Worm (Caenorhabditis elegans) whole organism, L4 larva: ENCODE measurements around the gene C16D9.9.
A peak's percentile ranks its signal among the peaks of the same experiment; 100 is the strongest.

ENCODE experiments used
- D1046.2 ChIP-seq: fragments of 200-800 bp; sonication (Bioruptor generic); IDR thresholded peaks from 2 replicates; pipeline ENCODE4 v1.3.6; 2022; ENCODE audit warnings: missing genetic modification characterization, missing compliant biosample characterization
- F10B5.3 ChIP-seq: sonication (generic microtip); optimal IDR thresholded peaks from 2 replicates; lab custom pipeline; 2016; ENCODE audit warnings: mild to moderate bottlenecking, missing genetic modification characterization, missing compliant biosample characterization
- F37D6.2 ChIP-seq: sonication (generic microtip); optimal IDR thresholded peaks from 2 replicates; lab custom pipeline; 2016; ENCODE audit warnings: mild to moderate bottlenecking, missing genetic modification characterization, missing compliant biosample characterization
- F44E2.7 ChIP-seq: fragments of 200-800 bp; sonication (Bioruptor generic); IDR thresholded peaks from 2 replicates; pipeline ENCODE4 v2.1.2; 2022; ENCODE audit warnings: missing genetic modification characterization, missing compliant biosample characterization
- T20F7.1 ChIP-seq: fragments of 200-800 bp; sonication (Bioruptor generic); optimal IDR thresholded peaks from 2 replicates; lab custom pipeline; 2018; ENCODE audit warnings: mild to moderate bottlenecking, missing genetic modification characterization, missing compliant biosample characterization
- Y48G9A.11 ChIP-seq: fragments of 200-800 bp; sonication (Bioruptor generic); IDR thresholded peaks from 2 replicates; pipeline ENCODE4 v1.3.6; 2022; ENCODE audit warnings: missing genetic modification reagents, missing genetic modification characterization, missing compliant biosample characterization
- Y5F2A.4 ChIP-seq: fragments of 200-800 bp; sonication (Bioruptor generic); optimal IDR thresholded peaks from 2 replicates; lab custom pipeline; 2018; ENCODE audit warnings: mild to moderate bottlenecking, missing genetic modification characterization, missing compliant biosample characterization
- attf-4 ChIP-seq: sonication (generic microtip); optimal IDR thresholded peaks from 3 replicates; lab custom pipeline; 2017; ENCODE audit warnings: missing biosample characterization, missing genetic modification characterization
- ceh-20 ChIP-seq: fragments of 200-800 bp; sonication (Bioruptor generic); IDR thresholded peaks from 2 replicates; pipeline ENCODE4 v1.3.6; 2022; ENCODE audit warnings: missing genetic modification reagents, missing genetic modification characterization, missing compliant biosample characterization
- ceh-28 ChIP-seq: fragments of 150-350 bp; optimal IDR thresholded peaks from 2 replicates; lab custom pipeline; 2014; ENCODE audit warnings: missing biosample characterization, missing genetic modification reagents, missing genetic modification characterization
- ceh-82 ChIP-seq: sonication (generic microtip); optimal IDR thresholded peaks from 2 replicates; lab custom pipeline; 2017; ENCODE audit warnings: missing biosample characterization, missing genetic modification characterization
- daf-12 ChIP-seq: fragments of 150-350 bp; optimal IDR thresholded peaks from 2 replicates; lab custom pipeline; 2014; ENCODE audit warnings: missing biosample characterization, missing genetic modification reagents, missing genetic modification characterization
- daf-16 ChIP-seq, 3 experiments: sonication (generic microtip); optimal IDR thresholded peaks; 2 replicates each; lab custom pipeline; 2016 to 2017; ENCODE audit warnings: missing genetic modification characterization in 3 of 3, missing genetic modification reagents in 3 of 3, mild to moderate bottlenecking in 2 of 3, missing compliant biosample characterization in 2 of 3, missing biosample characterization in 1 of 3, moderate library complexity in 1 of 3
- daf-19 ChIP-seq: fragments of 200-800 bp; sonication (Bioruptor generic); conservative IDR thresholded peaks from 2 replicates; pipeline ENCODE4 v1.3.6; 2022; ENCODE audit warnings: missing genetic modification characterization, missing compliant biosample characterization
- daf-8 ChIP-seq: fragments of 200-800 bp; sonication (Bioruptor generic); IDR thresholded peaks from 2 replicates; pipeline ENCODE4 v1.3.6; 2022; ENCODE audit warnings: missing genetic modification characterization, missing compliant biosample characterization
- dmd-8 ChIP-seq: fragments of 200-800 bp; sonication (Bioruptor generic); IDR thresholded peaks from 2 replicates; pipeline ENCODE4 v1.3.6; 2022; ENCODE audit warnings: missing genetic modification characterization, missing compliant biosample characterization
- duxl-1 ChIP-seq: sonication (generic microtip); optimal IDR thresholded peaks from 2 replicates; lab custom pipeline; 2016; ENCODE audit warnings: mild to moderate bottlenecking, missing genetic modification characterization, moderate library complexity, missing compliant biosample characterization; ENCODE audit not compliant: poor library complexity
- egl-27 ChIP-seq: sonication (generic microtip); optimal IDR thresholded peaks from 3 replicates; lab custom pipeline; 2017; ENCODE audit warnings: missing biosample characterization, missing genetic modification reagents, missing genetic modification characterization
- egl-43 ChIP-seq: fragments of 200-800 bp; sonication (Bioruptor generic); IDR thresholded peaks from 2 replicates; pipeline ENCODE4 v1.3.6; 2022; ENCODE audit warnings: missing genetic modification reagents, missing genetic modification characterization, missing compliant biosample characterization
- fkh-10 ChIP-seq: fragments of 150-350 bp; optimal IDR thresholded peaks from 2 replicates; lab custom pipeline; 2014; ENCODE audit warnings: missing biosample characterization, missing genetic modification reagents, missing genetic modification characterization
- gei-8 ChIP-seq: fragments of 200-800 bp; sonication (Bioruptor generic); optimal IDR thresholded peaks from 2 replicates; lab custom pipeline; 2018; ENCODE audit warnings: mild to moderate bottlenecking, missing genetic modification characterization, missing compliant biosample characterization
- hlh-30 ChIP-seq: sonication (generic microtip); optimal IDR thresholded peaks from 2 replicates; lab custom pipeline; 2017; ENCODE audit warnings: antibody characterized with exemption, mild to moderate bottlenecking, missing genetic modification characterization, missing compliant biosample characterization; ENCODE audit not compliant: insufficient read depth
- lim-7 ChIP-seq: fragments of 200-800 bp; sonication (Bioruptor generic); IDR thresholded peaks from 2 replicates; pipeline ENCODE4 v1.3.6; 2022; ENCODE audit warnings: missing genetic modification characterization, missing compliant biosample characterization
- lin-13 ChIP-seq: fragments of 150-350 bp; optimal IDR thresholded peaks from 2 replicates; lab custom pipeline; 2014; ENCODE audit warnings: missing biosample characterization, missing genetic modification reagents, missing genetic modification characterization
- lin-15B ChIP-seq: fragments of 150-350 bp; sonication (generic microtip); optimal IDR thresholded peaks from 3 replicates; lab custom pipeline; 2014; ENCODE audit warnings: missing biosample characterization, missing genetic modification characterization
- lin-39 ChIP-seq: fragments of 150-350 bp; optimal IDR thresholded peaks from 2 replicates; lab custom pipeline; 2014; ENCODE audit warnings: missing biosample characterization, missing genetic modification reagents, missing genetic modification characterization
- lir-3 ChIP-seq: sonication (generic microtip); optimal IDR thresholded peaks from 2 replicates; lab custom pipeline; 2016; ENCODE audit warnings: mild to moderate bottlenecking, missing genetic modification characterization, missing compliant biosample characterization
- lsy-2 ChIP-seq, 2 experiments: fragments of 150-350 bp in 1 of 2; sonication (generic microtip) in 1 of 2; optimal IDR thresholded peaks; 2 replicates each; lab custom pipeline; 2014 to 2017; ENCODE audit warnings: missing biosample characterization in 2 of 2, missing genetic modification characterization in 2 of 2
- mdl-1 ChIP-seq, 2 experiments: fragments of 150-350 bp in 1 of 2; sonication (generic microtip) in 1 of 2; optimal IDR thresholded peaks; 2 replicates each; lab custom pipeline; 2014 to 2017; ENCODE audit warnings: missing biosample characterization in 2 of 2, missing genetic modification characterization in 2 of 2
- mdt-29 ChIP-seq: fragments of 200-800 bp; sonication (Bioruptor generic); IDR thresholded peaks from 2 replicates; pipeline ENCODE4 v1.3.6; 2022; ENCODE audit warnings: missing genetic modification reagents, missing genetic modification characterization, missing compliant biosample characterization
- mes-2 ChIP-seq: sonication (generic microtip); optimal IDR thresholded peaks from 2 replicates; lab custom pipeline; 2016; ENCODE audit warnings: missing genotype, mild to moderate bottlenecking, missing genetic modification characterization, missing compliant biosample characterization; ENCODE audit not compliant: poor library complexity, severe bottlenecking
- mxl-2 ChIP-seq: fragments of 200-800 bp; sonication (Bioruptor generic); conservative IDR thresholded peaks from 2 replicates; pipeline ENCODE4 v1.3.6; 2022; ENCODE audit warnings: missing genetic modification reagents, missing genetic modification characterization, missing compliant biosample characterization
- mxl-3 ChIP-seq: fragments of 200-800 bp; sonication (Bioruptor generic); optimal IDR thresholded peaks from 2 replicates; lab custom pipeline; 2018; ENCODE audit warnings: mild to moderate bottlenecking, missing genetic modification characterization, missing compliant biosample characterization
- nhr-11 ChIP-seq: fragments of 150-350 bp; optimal IDR thresholded peaks from 2 replicates; lab custom pipeline; 2014; ENCODE audit warnings: missing biosample characterization, missing genetic modification characterization
- nhr-111 ChIP-seq: fragments of 200-800 bp; sonication (Bioruptor generic); optimal IDR thresholded peaks from 2 replicates; lab custom pipeline; 2018; ENCODE audit warnings: mild to moderate bottlenecking, missing genetic modification characterization, missing compliant biosample characterization
- nhr-41 ChIP-seq: fragments of 200-800 bp; sonication (Bioruptor generic); IDR thresholded peaks from 2 replicates; pipeline ENCODE4 v1.3.6; 2022; ENCODE audit warnings: missing genetic modification reagents, missing genetic modification characterization, missing compliant biosample characterization
- nhr-6 ChIP-seq: fragments of 150-350 bp; optimal IDR thresholded peaks from 2 replicates; lab custom pipeline; 2014; ENCODE audit warnings: missing biosample characterization, missing genetic modification characterization
- pqm-1 ChIP-seq: sonication (generic microtip); optimal IDR thresholded peaks from 2 replicates; lab custom pipeline; 2017; ENCODE audit warnings: missing biosample characterization, missing genetic modification characterization
- saeg-2 ChIP-seq: fragments of 200-800 bp; sonication (Bioruptor generic); IDR thresholded peaks from 2 replicates; pipeline ENCODE4 v1.3.6; 2022; ENCODE audit warnings: missing genetic modification reagents, missing genetic modification characterization, missing compliant biosample characterization
- snpc-1.2 ChIP-seq: fragments of 200-800 bp; sonication (Bioruptor generic); IDR thresholded peaks from 2 replicates; pipeline ENCODE4 v1.3.6; 2022; ENCODE audit warnings: missing genetic modification reagents, missing genetic modification characterization, missing compliant biosample characterization
- snpc-4 ChIP-seq: fragments of 150-350 bp; optimal IDR thresholded peaks from 2 replicates; lab custom pipeline; 2014; ENCODE audit warnings: missing biosample characterization, missing genetic modification characterization
- spr-1 ChIP-seq: sonication (generic microtip); optimal IDR thresholded peaks from 2 replicates; lab custom pipeline; 2016; ENCODE audit warnings: mild to moderate bottlenecking, missing genetic modification characterization, missing compliant biosample characterization
- spr-3 ChIP-seq: fragments of 200-800 bp; sonication (Bioruptor generic); optimal IDR thresholded peaks from 2 replicates; lab custom pipeline; 2018; ENCODE audit warnings: mild to moderate bottlenecking, missing genetic modification characterization, missing compliant biosample characterization
- tag-97 ChIP-seq: fragments of 200-800 bp; sonication (Bioruptor generic); IDR thresholded peaks from 2 replicates; pipeline ENCODE4 v1.3.6; 2022; ENCODE audit warnings: missing genetic modification characterization, missing compliant biosample characterization
- unc-39 ChIP-seq: sonication (generic microtip); optimal IDR thresholded peaks from 2 replicates; lab custom pipeline; 2017; ENCODE audit warnings: missing biosample characterization, missing genetic modification characterization
- unc-62 ChIP-seq, 3 experiments: fragments of 150-350 bp in 1 of 3; sonication (generic microtip); optimal IDR thresholded peaks in 2 of 3; peaks in 1 of 3; 1 replicate in 1 of 3; 2 replicates in 2 of 3; lab custom pipeline; 2014 to 2017; ENCODE audit warnings: missing biosample characterization in 3 of 3, missing genetic modification characterization in 3 of 3, missing genetic modification reagents in 3 of 3, missing genotype in 1 of 3
- zag-1 ChIP-seq: fragments of 150-350 bp; optimal IDR thresholded peaks from 2 replicates; lab custom pipeline; 2014; ENCODE audit warnings: missing biosample characterization, missing genetic modification characterization
- zfp-2 ChIP-seq: sonication (generic microtip); optimal IDR thresholded peaks from 2 replicates; lab custom pipeline; 2016; ENCODE audit warnings: mild to moderate bottlenecking, missing genetic modification characterization, missing compliant biosample characterization
- zip-11 ChIP-seq: fragments of 200-800 bp; sonication (Bioruptor generic); IDR thresholded peaks from 2 replicates; pipeline ENCODE4 v1.3.6; 2022; ENCODE audit warnings: missing genetic modification characterization, missing compliant biosample characterization
- ztf-7 ChIP-seq: fragments of 150-350 bp; optimal IDR thresholded peaks from 2 replicates; lab custom pipeline; 2014; ENCODE audit warnings: missing biosample characterization, missing genetic modification characterization

Gene C16D9.9

DNA sequence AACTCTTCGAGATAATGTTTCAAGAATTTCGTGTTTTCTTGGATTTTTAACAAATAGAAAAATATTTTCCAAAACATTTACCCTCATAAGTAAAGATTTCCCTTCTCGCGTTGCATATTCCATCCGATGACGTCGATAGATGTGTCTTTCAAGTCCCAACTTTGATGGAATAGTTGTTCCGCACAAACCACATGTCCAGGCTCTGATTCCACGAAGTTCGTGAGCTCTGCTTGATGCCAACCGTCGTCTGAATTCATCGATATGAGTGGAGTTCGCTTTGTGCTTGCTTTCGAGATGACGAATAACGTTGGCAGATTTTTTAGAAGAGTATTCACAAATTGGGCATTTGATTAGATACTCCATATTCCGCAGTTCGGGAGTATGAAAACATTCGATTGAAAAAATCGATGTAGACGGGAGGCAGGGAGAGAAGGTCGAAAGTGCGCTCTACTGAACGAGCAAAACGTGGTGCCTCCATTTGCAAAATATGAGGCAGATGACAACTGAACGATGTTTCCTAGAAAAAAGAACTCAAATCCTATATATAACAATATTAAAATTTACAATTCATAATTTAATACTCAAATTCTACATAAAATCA, 37.0 kb downstream of the C16D9.9 start, which contains the start of gene W02D7.6:
W02D7.6 (minus strand) TSS at position 573 of the 601 bp plus-strand sequence.
- no peak for TF ChIP-seq ztf-7 (tag; lab: Kevin White, UChicago)
- no peak for TF ChIP-seq daf-8
- TF ChIP-seq dmd-8, result no peak
- TF ChIP-seq mes-2 (tag; lab: Kevin White, UChicago), result peak; percentile 48
- TF ChIP-seq ceh-20 (GFP tag; lab: Robert Waterston, UW), result no peak
- TF ChIP-seq egl-43 (GFP tag; lab: Robert Waterston, UW), result no peak
- TF ChIP-seq mxl-2, result no peak
- no peak for TF ChIP-seq fkh-10 (GFP tag; lab: Kevin White, UChicago)
- TF ChIP-seq D1046.2 (GFP tag; lab: Robert Waterston, UW), result no peak
- TF ChIP-seq pqm-1 (tag; lab: Kevin White, UChicago), result no peak
- peak; percentile 44 for TF ChIP-seq duxl-1 (tag; lab: Kevin White, UChicago)
- no peak for TF ChIP-seq spr-3 (GFP tag; lab: Kevin White, UChicago)
- TF ChIP-seq daf-16 (GFP tag; optimal IDR thresholded peaks at IDR 0.05; lab: Kevin White, UChicago), result peak in 1 of 2 experiments; percentile 10
- TF ChIP-seq daf-16 (tag; optimal IDR thresholded peaks at IDR 0.05; lab: Kevin White, UChicago), result no peak
- 0 out of 2 replicates have a peak, but pooled peaks have one; percentile 20 for TF ChIP-seq F44E2.7
- TF ChIP-seq lir-3, result no peak
- TF ChIP-seq zag-1 (tag; lab: Kevin White, UChicago), result no peak
- no peak for TF ChIP-seq ceh-28 (tag; lab: Kevin White, UChicago)
- TF ChIP-seq Y5F2A.4, result no peak
- no peak for TF ChIP-seq snpc-1.2
- TF ChIP-seq egl-27 (tag; lab: Kevin White, UChicago), result no peak
- no peak for TF ChIP-seq mdt-29 (GFP tag; lab: Robert Waterston, UW)
- peak; percentile 35 for TF ChIP-seq hlh-30
- TF ChIP-seq spr-1 (tag; lab: Kevin White, UChicago), result no peak
- TF ChIP-seq nhr-6 (tag; lab: Kevin White, UChicago), result no peak
- no peak for TF ChIP-seq ceh-82
- TF ChIP-seq lin-39 (tag; lab: Kevin White, UChicago), result no peak
- TF ChIP-seq nhr-111, result peak; percentile 7
- TF ChIP-seq nhr-41 (GFP tag; lab: Robert Waterston, UW), result no peak
- no peak for TF ChIP-seq zfp-2 (tag; lab: Kevin White, UChicago)
- TF ChIP-seq lim-7, result no peak
- no peak for TF ChIP-seq zip-11 (GFP tag; lab: Robert Waterston, UW)
- TF ChIP-seq saeg-2 (GFP tag; lab: Robert Waterston, UW), result no peak
- no peak for TF ChIP-seq daf-12
- no peak for TF ChIP-seq Y48G9A.11 (GFP tag; lab: Robert Waterston, UW)
- no peak for TF ChIP-seq unc-62 (GFP tag; optimal IDR thresholded peaks at IDR 0.05 in 1 of 2; lab: Kevin White, UChicago)
- no peak for TF ChIP-seq unc-62 (tag; optimal IDR thresholded peaks at IDR 0.05; lab: Kevin White, UChicago)
- TF ChIP-seq lsy-2 (tag; optimal IDR thresholded peaks at IDR 0.05; lab: Kevin White, UChicago), result peak in 1 of 2 experiments; percentile 30
- peak in 1 of 2 experiments; percentile 17 for TF ChIP-seq mdl-1 (tag; optimal IDR thresholded peaks at IDR 0.05; lab: Kevin White, UChicago)
- no peak for TF ChIP-seq F37D6.2
- peak; percentile 75 for TF ChIP-seq T20F7.1 (GFP tag; lab: Kevin White, UChicago)
- no peak for TF ChIP-seq nhr-11
- TF ChIP-seq mxl-3, result no peak
- TF ChIP-seq lin-15B (tag; lab: Kevin White, UChicago), result no peak
- TF ChIP-seq attf-4 (tag; lab: Kevin White, UChicago), result no peak
- no peak for TF ChIP-seq daf-19 (GFP tag; lab: Robert Waterston, UW)
- no peak for TF ChIP-seq tag-97 (GFP tag; lab: Robert Waterston, UW)
- no peak for TF ChIP-seq lin-13 (GFP tag; lab: Kevin White, UChicago)
- TF ChIP-seq unc-39 (tag; lab: Kevin White, UChicago), result no peak
- TF ChIP-seq gei-8, result no peak
- no peak for TF ChIP-seq snpc-4 (tag; lab: Kevin White, UChicago)
- TF ChIP-seq F10B5.3 (tag; lab: Kevin White, UChicago), result no peak
